Fruit fly (Drosophila melanogaster): ENCODE data around the gene CG4911.

The CG4911 gene

DNA sequence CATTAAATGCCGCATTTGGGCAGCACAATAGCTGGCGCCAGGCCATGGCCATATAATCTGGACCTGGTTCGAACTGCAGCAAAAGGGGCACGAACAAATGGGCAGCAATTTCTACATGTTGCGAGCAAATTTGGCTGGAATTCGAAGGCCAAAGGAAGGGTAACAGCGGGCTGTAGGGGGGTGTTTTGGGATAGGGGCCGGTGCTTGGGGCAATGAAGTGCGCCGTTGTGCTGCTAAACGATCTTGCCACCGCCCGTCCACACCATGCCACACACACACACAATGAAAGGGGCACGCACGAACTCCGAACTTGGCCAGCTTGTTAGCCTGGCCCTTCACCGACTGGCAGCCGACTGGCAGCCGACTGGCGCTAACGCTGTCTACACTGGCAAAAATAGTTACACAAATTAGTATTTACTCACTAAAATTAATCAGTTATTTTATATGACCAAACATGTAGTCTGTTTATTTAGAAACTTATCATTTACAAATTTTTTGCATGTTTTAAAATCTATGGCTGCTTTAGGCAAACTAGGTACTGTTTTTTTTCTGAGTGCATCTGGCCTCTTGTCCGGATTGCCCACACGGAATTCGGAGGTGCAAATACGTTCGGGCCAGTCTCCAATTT is 38.4 kb downstream of the CG4911 start (continued):
- TF ChIP-seq CG10462 (GFP tag; optimal IDR thresholded peaks at IDR 0.05) (no peak), zfh1 (GFP tag; IDR thresholded peaks at IDR 0.05) (peak; percentile 89), tx (GFP tag; optimal IDR thresholded peaks at IDR 0.05) (peak; percentile 8), sug (tag; optimal IDR thresholded peaks at IDR 0.05) (no peak), CG13424 (tag; optimal IDR thresholded peaks at IDR 0.05) (peak; percentile 38), CG10654 (GFP tag; optimal IDR thresholded peaks at IDR 0.05) (peak; percentile 61), CG2129 (GFP tag; IDR thresholded peaks at IDR 0.05; ENCODE audit: partially characterized antibody) (no peak), schlank (tag; optimal IDR thresholded peaks at IDR 0.05) (no peak), usp (GFP tag; optimal IDR thresholded peaks at IDR 0.05) (no peak), Ravus (GFP tag; IDR thresholded peaks at IDR 0.05) (no peak), CG2120 (GFP tag; optimal IDR thresholded peaks at IDR 0.05) (no peak), D19B (GFP tag; optimal IDR thresholded peaks at IDR 0.05) (no peak), CG6272 (GFP tag; IDR thresholded peaks at IDR 0.05) (peak; percentile 35; the same call in 1 of the 2 replicates), Lim3 (GFP tag; IDR thresholded peaks at IDR 0.05) (no peak), slp2 (GFP tag; optimal IDR thresholded peaks at IDR 0.05) (no peak), Awh (GFP tag; IDR thresholded peaks at IDR 0.05) (peak; percentile 70), insv (GFP tag; optimal IDR thresholded peaks at IDR 0.05) (no peak), Hr3 (GFP tag; optimal IDR thresholded peaks at IDR 0.05) (peak; percentile 46), lola (GFP tag; optimal IDR thresholded peaks at IDR 0.05) (peak in 1 of 3 experiments; percentile 72), CG12942 (GFP tag; optimal IDR thresholded peaks at IDR 0.05) (no peak), CG18599 (GFP tag; optimal IDR thresholded peaks at IDR 0.05) (peak; percentile 67), br (optimal IDR thresholded peaks at IDR 0.05) (no peak), pan (optimal IDR thresholded peaks at IDR 0.05) (no peak), pan (GFP tag; optimal IDR thresholded peaks at IDR 0.05 in 1 of 2, IDR thresholded peaks at IDR 0.05 in 1 of 2) (peak in 1 of 2 experiments; percentile 78), onecut (GFP tag; IDR thresholded peaks at IDR 0.05) (peak; percentile 54), eve (GFP tag; optimal IDR thresholded peaks at IDR 0.05) (no peak), ara (GFP tag; IDR thresholded peaks at IDR 0.05) (peak; percentile 90), cas (GFP tag; IDR thresholded peaks at IDR 0.05) (no peak), ci (GFP tag; IDR thresholded peaks at IDR 0.05) (peak; percentile 83), slou (GFP tag; optimal IDR thresholded peaks at IDR 0.05) (no peak), dmrt99B (tag; optimal IDR thresholded peaks at IDR 0.05) (peak; percentile 81), HLH3B (GFP tag; IDR thresholded peaks at IDR 0.05) (peak; percentile 74), Stat92E (GFP tag; optimal IDR thresholded peaks at IDR 0.05) (no peak), Asciz (GFP tag; optimal IDR thresholded peaks at IDR 0.05) (peak; percentile 67), CG31441 (GFP tag; IDR thresholded peaks at IDR 0.05) (peak; percentile 57), CG3838 (GFP tag; optimal IDR thresholded peaks at IDR 0.05) (no peak), CG12299 (tag; optimal IDR thresholded peaks at IDR 0.05) (no peak), Bdp1 (GFP tag; optimal IDR thresholded peaks at IDR 0.05) (no peak), CG3065 (GFP tag; optimal IDR thresholded peaks at IDR 0.05) (no peak), pzg (GFP tag; optimal IDR thresholded peaks at IDR 0.05) (no peak), CG15479 (GFP tag; optimal IDR thresholded peaks at IDR 0.05) (no peak), Atf-2 (GFP tag; optimal IDR thresholded peaks at IDR 0.05) (peak; percentile 26), ham (GFP tag; IDR thresholded peaks at IDR 0.05) (no peak), lilli (GFP tag; optimal IDR thresholded peaks at IDR 0.05) (peak; percentile 22), Ada2b (GFP tag; IDR thresholded peaks at IDR 0.05) (peak; percentile 57; the same call in 1 of the 2 replicates), Med (GFP tag) (peak; percentile 85), CG11504 (tag; optimal IDR thresholded peaks at IDR 0.05) (peak; percentile 80), NC2β (GFP tag; optimal IDR thresholded peaks at IDR 0.05) (no peak), sim (GFP tag; IDR thresholded peaks at IDR 0.05) (peak; percentile 63; the same call in 1 of the 2 replicates), Ptx1 (GFP tag; IDR thresholded peaks at IDR 0.05) (peak; percentile 70), CG12391 (tag; optimal IDR thresholded peaks at IDR 0.05) (peak; percentile 43)
